Worm (Caenorhabditis elegans) whole organism, mixed stage, embryonic: ENCODE results near the gene F56A8.5.

Source experiments
- M03D4.4 ChIP-seq: sonication (generic microtip); optimal IDR thresholded peaks from 2 replicates; lab custom pipeline; 2017; ENCODE audit warnings: mild to moderate bottlenecking, missing genetic modification characterization, missing compliant biosample characterization
- bed-3 ChIP-seq: fragments of 200-800 bp; sonication (Bioruptor generic); optimal IDR thresholded peaks from 3 replicates; lab custom pipeline; 2018; ENCODE audit warnings: mild to moderate bottlenecking, missing genetic modification characterization, moderate library complexity, missing compliant biosample characterization
- blmp-1 ChIP-seq: fragments of 150-350 bp; optimal IDR thresholded peaks from 2 replicates; lab custom pipeline; 2014; ENCODE audit warnings: missing biosample characterization, missing genetic modification characterization
- cnd-1 ChIP-seq: fragments of 200-800 bp; sonication (Bioruptor generic); optimal IDR thresholded peaks from 2 replicates; lab custom pipeline; 2018; ENCODE audit warnings: mild to moderate bottlenecking, missing genetic modification characterization, missing compliant biosample characterization
- ham-2 ChIP-seq: fragments of 200-800 bp; sonication (Bioruptor generic); optimal IDR thresholded peaks from 2 replicates; lab custom pipeline; 2018; ENCODE audit warnings: mild to moderate bottlenecking, missing genetic modification characterization, missing compliant biosample characterization
- lin-13 ChIP-seq: fragments of 150-350 bp; optimal IDR thresholded peaks from 2 replicates; lab custom pipeline; 2014; ENCODE audit warnings: missing biosample characterization, missing genetic modification characterization
- lsy-2 ChIP-seq: fragments of 150-350 bp; optimal IDR thresholded peaks from 2 replicates; lab custom pipeline; 2014; ENCODE audit warnings: missing biosample characterization, missing genetic modification characterization
- nhr-12 ChIP-seq: fragments of 150-350 bp; optimal IDR thresholded peaks from 2 replicates; lab custom pipeline; 2014; ENCODE audit warnings: missing biosample characterization, missing genetic modification characterization
- nhr-237 ChIP-seq: fragments of 150-350 bp; optimal IDR thresholded peaks from 2 replicates; lab custom pipeline; 2014; ENCODE audit warnings: missing biosample characterization, missing genetic modification characterization
- nhr-76 ChIP-seq: sonication (generic microtip); optimal IDR thresholded peaks from 2 replicates; lab custom pipeline; 2017; ENCODE audit warnings: missing biosample characterization, missing genetic modification characterization
- pha-4 ChIP-seq: fragments of 150-350 bp; optimal IDR thresholded peaks from 2 replicates; lab custom pipeline; 2018; ENCODE audit warnings: missing biosample characterization, missing genetic modification reagents, missing genetic modification characterization
- snpc-4 ChIP-seq: fragments of 150-350 bp; optimal IDR thresholded peaks from 2 replicates; lab custom pipeline; 2014; ENCODE audit warnings: missing biosample characterization, missing genetic modification characterization
- unc-39 ChIP-seq: fragments of 150-350 bp; optimal IDR thresholded peaks from 2 replicates; lab custom pipeline; 2014; ENCODE audit warnings: missing biosample characterization, missing genetic modification characterization
- unc-62 ChIP-seq: fragments of 150-350 bp; optimal IDR thresholded peaks from 2 replicates; lab custom pipeline; 2014; ENCODE audit warnings: missing biosample characterization, missing genetic modification reagents, missing genetic modification characterization

- TF ChIP-seq lsy-2 (tag; lab: Kevin White, UChicago) (no peak), bed-3 (GFP tag; lab: Kevin White, UChicago) (no peak), nhr-76 (no peak), pha-4 (tag; lab: Kevin White, UChicago) (no peak), snpc-4 (tag; lab: Kevin White, UChicago) (no peak), nhr-12 (no peak), lin-13 (tag; lab: Kevin White, UChicago) (no peak), M03D4.4 (no peak), blmp-1 (no peak), unc-39 (tag; lab: Kevin White, UChicago) (no peak), ham-2 (GFP tag; lab: Kevin White, UChicago) (no peak), unc-62 (GFP tag; lab: Kevin White, UChicago) (no peak), nhr-237 (tag; lab: Kevin White, UChicago) (no peak), cnd-1 (tag; lab: Kevin White, UChicago) (no peak)
Measured at ce11 chrIII:13272788-13273187, 7.1 kb downstream of the F56A8.5 start.
